Worm (Caenorhabditis elegans): ENCODE data around the gene srh-185.

Gene srh-185

DNA sequence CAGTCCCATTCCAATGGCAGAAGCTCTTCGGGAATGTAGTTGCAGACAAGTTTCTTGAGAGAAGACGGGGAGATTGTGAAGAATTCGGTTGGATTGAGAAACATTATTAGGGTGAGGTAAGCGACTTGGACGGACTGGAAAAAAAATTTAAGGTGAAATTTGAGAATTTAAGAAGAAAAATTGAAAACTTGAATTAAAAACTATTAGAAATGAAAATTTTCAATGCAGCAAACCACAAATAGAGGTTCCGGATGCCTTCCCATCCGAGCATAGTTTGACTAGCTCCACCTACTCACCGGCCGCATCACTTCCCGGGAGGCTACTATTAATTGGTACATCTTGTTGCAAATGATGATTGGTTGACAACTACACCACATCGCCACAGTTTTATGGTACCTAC, 47.7 kb downstream of the srh-185 start, which contains the start of gene Y73C8C.8:
Y73C8C.8 (minus strand) TSS at position 101 of the 400 bp plus-strand sequence.
- TF ChIP-seq tab-1 (GFP tag; IDR thresholded peaks at IDR 0.05): no peak
- no peak for TF ChIP-seq ref-1 (GFP tag; conservative IDR thresholded peaks at IDR 0.05)
- no peak for TF ChIP-seq flt-1 (GFP tag; IDR thresholded peaks at IDR 0.05)
- TF ChIP-seq ztf-23 (GFP tag; IDR thresholded peaks at IDR 0.05): no peak
- no peak for TF ChIP-seq med-1 (GFP tag; optimal IDR thresholded peaks at IDR 0.05; ENCODE audit: insufficient read depth)
- TF ChIP-seq cog-1 (tag; optimal IDR thresholded peaks at IDR 0.05): no peak
- no peak for TF ChIP-seq klf-2 (GFP tag; conservative IDR thresholded peaks at IDR 0.05)
- no peak for TF ChIP-seq T22C8.4 (GFP tag; IDR thresholded peaks at IDR 0.05)
- TF ChIP-seq ztf-29 (GFP tag; IDR thresholded peaks at IDR 0.05): no peak

DNA sequence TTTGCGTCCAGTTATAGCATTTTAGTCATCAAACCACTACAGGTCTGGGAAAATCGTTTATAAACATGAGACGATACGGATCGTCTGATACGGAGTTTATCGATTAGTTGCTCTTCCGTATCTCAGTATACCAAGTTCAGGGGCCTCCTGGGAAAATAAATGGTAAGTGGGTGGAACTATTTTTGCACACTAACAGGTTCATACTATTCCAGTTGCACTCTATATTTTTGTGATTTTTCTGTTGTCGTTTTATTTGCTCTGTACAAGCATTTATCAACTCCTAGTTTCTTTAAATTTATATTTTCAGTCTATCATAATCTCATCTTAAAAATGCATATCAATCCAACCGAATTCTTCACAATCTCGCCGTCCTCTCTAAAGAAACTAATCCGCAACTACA, 48.9 kb downstream of the srh-185 start, which contains the start of gene Y73C8C.3:
Y73C8C.3 (plus strand) TSS at position 301 of the 400 bp plus-strand sequence.
- TF ChIP-seq flt-1 (GFP tag; IDR thresholded peaks at IDR 0.05): no peak

All from whole organism, midembryonic.